Fruit fly (Drosophila melanogaster): ENCODE measurements around the gene Vti1b.

Gene Vti1b

dm6 chr3R:18396801-18397604 lies at the start of gene Vti1b:
TSS of gene Vti1b (plus strand) at chr3R:18396995.
- peak; percentile 96 for TF ChIP-seq CG17801 (GFP tag; optimal IDR thresholded peaks at IDR 0.05; ENCODE audit: partially characterized antibody)

dm6 chr3R:18355781-18356180 lies 41.0 kb upstream of the Vti1b start:
- TF ChIP-seq CG17801 (GFP tag; optimal IDR thresholded peaks at IDR 0.05; ENCODE audit: partially characterized antibody) = no peak

DNA sequence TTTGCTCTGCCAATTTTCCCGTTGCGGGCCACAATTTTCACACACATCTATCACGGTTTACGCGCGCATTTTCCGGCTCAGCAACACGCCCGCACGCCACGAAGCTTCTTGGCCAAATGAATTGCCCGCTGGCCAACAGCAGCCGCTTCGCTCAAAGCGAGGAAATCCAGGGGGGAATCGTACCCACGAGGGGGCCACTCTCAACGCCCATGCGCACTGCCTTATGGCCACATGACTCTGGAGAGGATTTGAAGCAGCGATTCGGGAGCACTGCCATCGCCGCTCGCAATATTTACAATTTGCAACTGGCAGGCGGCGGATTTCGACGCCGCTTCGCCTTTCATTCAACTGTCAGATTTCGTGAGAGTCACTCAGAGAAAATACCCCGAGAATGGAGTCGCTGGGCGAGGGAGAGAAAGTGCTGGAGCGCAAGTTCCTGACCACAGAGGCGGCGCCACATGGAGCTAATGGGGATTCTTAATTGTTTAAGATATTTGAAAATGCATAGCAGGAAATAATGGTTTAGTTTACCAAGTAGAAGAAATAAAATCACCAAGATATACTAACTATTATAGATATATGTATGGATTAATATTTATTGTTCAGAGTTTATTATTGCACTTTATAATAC lies 36.0 kb upstream of the Vti1b start, which contains the start of gene CG15803:
Gene CG15803, minus strand, starts transcription at position 99 of the 631 bp plus-strand sequence.
- no peak for TF ChIP-seq CG17801 (GFP tag; optimal IDR thresholded peaks at IDR 0.05; ENCODE audit: partially characterized antibody)

DNA sequence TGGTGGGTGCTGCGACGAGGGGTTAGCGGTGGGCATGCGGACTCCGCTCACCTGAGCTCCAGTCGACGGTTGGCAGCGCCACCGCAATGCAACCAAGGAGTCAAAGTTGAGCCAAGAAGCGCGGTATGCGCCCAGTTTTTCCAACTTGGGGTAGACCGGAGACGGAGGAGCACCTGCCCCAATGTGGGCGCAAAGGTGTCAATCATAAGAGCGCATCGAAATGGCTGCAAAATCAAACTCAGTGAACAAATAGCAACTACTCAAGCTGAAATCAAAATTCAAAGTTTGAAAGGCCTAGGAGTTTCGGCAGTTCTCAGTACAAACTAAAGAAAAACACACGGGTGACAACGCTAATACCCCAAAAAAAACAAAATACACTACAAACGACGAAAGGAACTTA lies 35.1 kb upstream of the Vti1b start, which contains the start of gene hmw:
Gene hmw, plus strand, starts transcription at position 301 of the 400 bp plus-strand sequence.
- TF ChIP-seq CG17801 (GFP tag; optimal IDR thresholded peaks at IDR 0.05; ENCODE audit: partially characterized antibody) = no peak

dm6 chr3R:18365978-18366643 lies 30.7 kb upstream of the Vti1b start, which contains the start of the genes WRNexo and Nup43:
TSS of gene WRNexo (minus strand) at chr3R:18366162.
TSS of gene Nup43 (plus strand) at chr3R:18366638.
- TF ChIP-seq CG17801 (GFP tag; optimal IDR thresholded peaks at IDR 0.05; ENCODE audit: partially characterized antibody) = no peak

DNA sequence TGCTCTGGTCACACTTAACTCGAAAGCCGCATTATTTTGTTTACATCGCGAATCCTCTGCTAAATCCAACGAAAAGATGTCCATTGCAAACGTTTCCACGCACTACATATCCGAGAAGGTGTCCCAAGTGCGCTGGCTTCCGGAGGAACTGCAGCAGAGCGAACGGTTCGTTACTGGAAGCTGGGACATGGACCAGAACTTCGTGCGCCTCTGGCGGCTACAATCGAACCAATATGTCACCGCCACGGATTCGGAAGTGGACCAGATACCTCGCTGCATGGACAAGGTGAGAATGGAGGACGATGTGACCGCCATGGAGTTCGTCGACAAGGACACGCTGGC lies 30.2 kb upstream of the Vti1b start:
- TF ChIP-seq CG17801 (GFP tag; optimal IDR thresholded peaks at IDR 0.05; ENCODE audit: partially characterized antibody) = no peak

DNA sequence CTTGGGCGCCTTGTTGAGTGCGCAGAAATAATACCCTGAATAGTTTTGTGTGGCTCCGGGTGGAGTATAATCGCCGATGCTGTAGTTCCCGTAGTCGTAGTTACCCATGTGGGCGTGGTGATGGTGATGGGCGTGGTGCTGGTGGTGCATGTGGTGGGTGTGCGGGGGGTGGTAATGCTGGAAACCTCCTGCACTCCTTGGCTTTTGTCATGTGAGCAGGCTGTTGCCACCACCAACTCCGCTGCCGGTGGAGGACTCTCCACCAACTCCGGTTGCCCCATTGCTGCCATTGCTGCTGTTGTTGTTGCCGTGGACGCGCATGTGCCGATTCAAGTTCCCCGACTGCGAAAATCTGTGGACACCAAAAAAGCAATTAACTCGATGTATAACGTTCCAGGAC lies 28.2 kb upstream of the Vti1b start:
- no peak for TF ChIP-seq CG17801 (GFP tag; optimal IDR thresholded peaks at IDR 0.05; ENCODE audit: partially characterized antibody)

DNA sequence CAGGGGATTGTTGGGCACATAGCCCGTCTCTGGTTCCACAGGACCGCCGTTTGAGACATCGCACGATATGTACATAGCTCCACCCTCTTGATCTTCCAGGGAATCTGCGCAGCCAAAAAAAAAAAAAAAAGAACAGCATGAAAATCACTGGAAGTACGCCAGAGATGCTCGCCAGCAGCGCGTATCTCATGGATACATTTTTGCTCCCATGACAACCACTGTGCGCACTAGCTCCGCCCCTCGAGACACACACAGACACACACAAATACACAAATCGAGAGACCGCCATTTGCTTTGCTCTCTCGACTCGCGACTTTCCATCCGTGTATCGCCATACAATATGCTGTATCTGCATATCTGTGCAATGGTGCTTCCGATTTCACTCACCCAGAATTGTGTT lies 25.4 kb upstream of the Vti1b start:
- no peak for TF ChIP-seq CG17801 (GFP tag; optimal IDR thresholded peaks at IDR 0.05; ENCODE audit: partially characterized antibody)

- TF ChIP-seq CG17801 (GFP tag; optimal IDR thresholded peaks at IDR 0.05; ENCODE audit: partially characterized antibody) = no peak
Measured at dm6 chr3R:18372688-18373304, 24.0 kb upstream of the Vti1b start, which contains the start of gene gl. TSS of gene gl (minus strand) at chr3R:18372738.

dm6 chr3R:18380251-18380812 lies 16.5 kb upstream of the Vti1b start:
- no peak for TF ChIP-seq CG17801 (GFP tag; optimal IDR thresholded peaks at IDR 0.05; ENCODE audit: partially characterized antibody)

DNA sequence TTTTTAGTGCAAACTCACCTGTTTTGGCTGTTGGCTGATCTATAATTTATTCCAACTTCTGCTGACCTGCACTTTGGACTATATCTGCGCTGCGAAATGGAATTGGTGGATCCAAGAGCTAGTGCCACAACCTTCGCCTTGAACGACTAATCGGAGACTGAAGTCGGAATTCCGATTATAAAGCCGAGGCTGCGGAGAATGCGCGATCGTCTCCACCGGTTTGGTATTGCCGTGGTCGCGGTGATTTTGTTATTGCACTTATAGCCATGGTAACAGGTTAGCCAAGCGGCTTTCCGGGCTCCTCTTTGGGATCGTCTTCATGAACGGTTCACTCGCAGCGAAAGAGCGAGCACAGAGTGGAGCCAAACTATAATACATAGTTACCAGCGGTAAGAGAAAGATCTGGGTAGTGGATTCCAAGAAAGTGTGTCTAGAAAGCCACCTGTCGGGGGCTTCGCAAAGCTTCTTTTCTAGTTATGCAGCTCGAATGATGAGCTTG lies 15.7 kb upstream of the Vti1b start, which contains the start of gene CG7675:
Gene CG7675, minus strand, starts transcription at position 165 of the 499 bp plus-strand sequence.
- no peak for TF ChIP-seq CG17801 (GFP tag; optimal IDR thresholded peaks at IDR 0.05; ENCODE audit: partially characterized antibody)

dm6 chr3R:18384972-18385371 lies 11.8 kb upstream of the Vti1b start, which contains the start of gene CG14309:
TSS of gene CG14309 (minus strand) at chr3R:18385072.
- TF ChIP-seq CG17801 (GFP tag; optimal IDR thresholded peaks at IDR 0.05; ENCODE audit: partially characterized antibody) = no peak

DNA sequence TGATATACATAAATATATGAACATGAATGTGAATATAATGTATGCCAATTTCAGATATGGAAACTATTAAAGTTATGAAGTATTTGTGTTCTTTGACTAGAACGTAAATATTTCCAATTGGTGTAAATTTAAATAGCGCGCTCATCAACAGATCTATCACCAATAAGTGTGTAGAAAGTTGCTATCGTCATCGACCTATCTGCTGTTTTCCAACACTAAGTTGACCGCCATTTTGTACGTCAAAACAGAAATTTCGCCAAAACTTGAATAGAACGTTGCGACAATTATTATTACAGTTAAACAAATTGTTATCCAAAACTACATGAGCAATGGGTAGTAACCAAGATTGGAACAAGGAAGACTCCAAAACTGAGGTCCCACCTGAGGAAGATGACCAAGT lies 11.2 kb upstream of the Vti1b start, which contains the start of gene cona:
Gene cona, plus strand, starts transcription at position 236 of the 400 bp plus-strand sequence.
- no peak for TF ChIP-seq CG17801 (GFP tag; optimal IDR thresholded peaks at IDR 0.05; ENCODE audit: partially characterized antibody)

dm6 chr3R:18389790-18390189 lies 7.0 kb upstream of the Vti1b start, which contains the start of gene Vha100-4:
TSS of gene Vha100-4 (minus strand) at chr3R:18389805.
- TF ChIP-seq CG17801 (GFP tag; optimal IDR thresholded peaks at IDR 0.05; ENCODE audit: partially characterized antibody) = no peak

Measured in ovary, adult (tissue).